Worm (Caenorhabditis elegans) whole organism, early embryonic: ENCODE measurements around the gene lec-3.

Experiments used
- hmbx-1 ChIP-seq: sonication (generic microtip); optimal IDR thresholded peaks from 2 replicates; lab custom pipeline; 2016; ENCODE audit warnings: mild to moderate bottlenecking, missing genetic modification characterization, missing compliant biosample characterization
- pes-1 ChIP-seq: fragments of 200-800 bp; sonication (Bioruptor generic); IDR thresholded peaks from 2 replicates; pipeline ENCODE4 v1.3.6; 2022; ENCODE audit warnings: missing genetic modification reagents, missing genetic modification characterization, missing compliant biosample characterization
- scrt-1 ChIP-seq: fragments of 200-800 bp; sonication (Bioruptor generic); IDR thresholded peaks from 2 replicates; pipeline ENCODE4 v1.3.6; 2022; ENCODE audit warnings: missing genetic modification characterization, missing compliant biosample characterization

DNA sequence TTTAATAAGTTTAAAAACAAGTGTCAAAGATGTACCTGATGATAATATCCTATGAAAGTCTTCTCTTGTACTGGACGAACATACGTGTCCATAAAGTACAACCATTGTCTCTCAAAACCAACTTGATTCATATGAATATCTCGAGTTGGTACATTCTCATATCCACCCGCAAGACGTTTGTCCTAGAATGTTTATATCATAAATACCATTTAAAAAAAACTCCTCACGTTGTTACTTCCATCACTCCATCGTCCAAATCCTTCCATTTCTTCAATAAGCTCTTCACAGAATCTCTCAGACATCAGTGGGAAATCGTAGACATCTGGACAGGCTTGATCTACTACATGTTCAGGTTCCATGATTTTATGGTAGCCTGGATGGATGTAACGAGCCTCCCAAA is 44.5 kb downstream of the lec-3 start:
- TF ChIP-seq hmbx-1 (tag; lab: Kevin White, UChicago): no peak
- no peak for TF ChIP-seq pes-1 (GFP tag; lab: Robert Waterston, UW)
- no peak for TF ChIP-seq scrt-1 (GFP tag; lab: Robert Waterston, UW)
